Worm (Caenorhabditis elegans): ENCODE measurements around the gene F57C7.4.

- no peak for TF ChIP-seq jun-1 (tag; optimal IDR thresholded peaks at IDR 0.05)
- no peak for TF ChIP-seq nhr-28 (tag; optimal IDR thresholded peaks at IDR 0.05)
Measured at ce11 chrX:10623119-10623518, 33.8 kb upstream of the F57C7.4 start.
